Worm (Caenorhabditis elegans) whole organism, mixed stage, embryonic: ENCODE measurements around the gene R05G9.1.

ENCODE experiments used
- M03D4.4 ChIP-seq: sonication (generic microtip); optimal IDR thresholded peaks from 2 replicates; lab custom pipeline; 2017; ENCODE audit warnings: mild to moderate bottlenecking, missing genetic modification characterization, missing compliant biosample characterization
- blmp-1 ChIP-seq: fragments of 150-350 bp; optimal IDR thresholded peaks from 2 replicates; lab custom pipeline; 2014; ENCODE audit warnings: missing biosample characterization, missing genetic modification characterization
- ceh-39 ChIP-seq: fragments of 150-350 bp; optimal IDR thresholded peaks from 2 replicates; lab custom pipeline; 2014; ENCODE audit warnings: missing biosample characterization, missing genetic modification characterization
- ceh-43 ChIP-seq: fragments of 200-800 bp; sonication (Bioruptor generic); optimal IDR thresholded peaks from 2 replicates; lab custom pipeline; 2018; ENCODE audit warnings: mild to moderate bottlenecking, missing genetic modification characterization, moderate library complexity, missing compliant biosample characterization
- ceh-83 ChIP-seq: fragments of 200-800 bp; sonication (Bioruptor generic); optimal IDR thresholded peaks from 2 replicates; lab custom pipeline; 2018; ENCODE audit warnings: mild to moderate bottlenecking, missing genetic modification characterization, missing compliant biosample characterization
- ces-1 ChIP-seq: fragments of 150-350 bp; optimal IDR thresholded peaks from 2 replicates; lab custom pipeline; 2014; ENCODE audit warnings: missing biosample characterization, missing genetic modification reagents, missing genetic modification characterization
- cnd-1 ChIP-seq: fragments of 200-800 bp; sonication (Bioruptor generic); optimal IDR thresholded peaks from 2 replicates; lab custom pipeline; 2018; ENCODE audit warnings: mild to moderate bottlenecking, missing genetic modification characterization, missing compliant biosample characterization
- drap-1 ChIP-seq: fragments of 200-800 bp; sonication (Bioruptor generic); optimal IDR thresholded peaks from 3 replicates; lab custom pipeline; 2018; ENCODE audit warnings: mild to moderate bottlenecking, missing genetic modification characterization, missing compliant biosample characterization
- elt-1 ChIP-seq: sonication (generic microtip); optimal IDR thresholded peaks from 2 replicates; lab custom pipeline; 2017; ENCODE audit warnings: missing genetic modification characterization, mild to moderate bottlenecking, missing compliant biosample characterization, antibody characterized with exemption, moderate library complexity, borderline replicate concordance; ENCODE audit not compliant: insufficient read depth
- elt-3 ChIP-seq: fragments of 150-350 bp; optimal IDR thresholded peaks from 2 replicates; lab custom pipeline; 2014; ENCODE audit warnings: missing biosample characterization, missing genetic modification characterization
- flh-1 ChIP-seq: fragments of 200-800 bp; sonication (Bioruptor generic); optimal IDR thresholded peaks from 2 replicates; lab custom pipeline; 2018; ENCODE audit warnings: mild to moderate bottlenecking, missing genetic modification characterization, moderate library complexity, missing compliant biosample characterization
- ham-2 ChIP-seq: fragments of 200-800 bp; sonication (Bioruptor generic); optimal IDR thresholded peaks from 2 replicates; lab custom pipeline; 2018; ENCODE audit warnings: mild to moderate bottlenecking, missing genetic modification characterization, missing compliant biosample characterization
- hlh-1 ChIP-seq: fragments of 150-350 bp; optimal IDR thresholded peaks from 2 replicates; lab custom pipeline; 2014; ENCODE audit warnings: missing biosample characterization, missing genetic modification reagents, missing genetic modification characterization
- lin-13 ChIP-seq: fragments of 150-350 bp; optimal IDR thresholded peaks from 2 replicates; lab custom pipeline; 2014; ENCODE audit warnings: missing biosample characterization, missing genetic modification characterization
- lin-32 ChIP-seq: fragments of 200-800 bp; sonication (Bioruptor generic); optimal IDR thresholded peaks from 2 replicates; lab custom pipeline; 2018; ENCODE audit warnings: mild to moderate bottlenecking, missing genetic modification characterization, missing compliant biosample characterization
- lsy-2 ChIP-seq: fragments of 150-350 bp; optimal IDR thresholded peaks from 2 replicates; lab custom pipeline; 2014; ENCODE audit warnings: missing biosample characterization, missing genetic modification characterization
- mab-5 ChIP-seq: fragments of 150-350 bp; optimal IDR thresholded peaks from 2 replicates; lab custom pipeline; 2014; ENCODE audit warnings: missing biosample characterization, missing genetic modification characterization
- mep-1 ChIP-seq: fragments of 150-350 bp; optimal IDR thresholded peaks from 2 replicates; lab custom pipeline; 2017; ENCODE audit warnings: missing biosample characterization, missing genetic modification reagents, missing genetic modification characterization, inconsistent platforms
- mls-2 ChIP-seq: sonication (generic microtip); optimal IDR thresholded peaks from 2 replicates; lab custom pipeline; 2016; ENCODE audit warnings: mild to moderate bottlenecking, missing genetic modification characterization, moderate library complexity, missing compliant biosample characterization
- nhr-12 ChIP-seq: fragments of 150-350 bp; optimal IDR thresholded peaks from 2 replicates; lab custom pipeline; 2014; ENCODE audit warnings: missing biosample characterization, missing genetic modification characterization
- nhr-2 ChIP-seq: fragments of 150-350 bp; optimal IDR thresholded peaks from 2 replicates; lab custom pipeline; 2014; ENCODE audit warnings: missing biosample characterization, missing genetic modification characterization
- nhr-237 ChIP-seq: fragments of 150-350 bp; optimal IDR thresholded peaks from 2 replicates; lab custom pipeline; 2014; ENCODE audit warnings: missing biosample characterization, missing genetic modification characterization
- nhr-28 ChIP-seq: fragments of 150-350 bp; optimal IDR thresholded peaks from 2 replicates; lab custom pipeline; 2014; ENCODE audit warnings: missing biosample characterization, missing genetic modification characterization
- nhr-76 ChIP-seq: sonication (generic microtip); optimal IDR thresholded peaks from 2 replicates; lab custom pipeline; 2017; ENCODE audit warnings: missing biosample characterization, missing genetic modification characterization
- pha-4 ChIP-seq: fragments of 150-350 bp; optimal IDR thresholded peaks from 2 replicates; lab custom pipeline; 2018; ENCODE audit warnings: missing biosample characterization, missing genetic modification reagents, missing genetic modification characterization
- sem-2 ChIP-seq: fragments of 200-800 bp; sonication (Bioruptor generic); optimal IDR thresholded peaks from 2 replicates; lab custom pipeline; 2018; ENCODE audit warnings: mild to moderate bottlenecking, missing genetic modification characterization, missing compliant biosample characterization
- tbx-8 ChIP-seq: fragments of 200-800 bp; sonication (Bioruptor generic); optimal IDR thresholded peaks from 2 replicates; lab custom pipeline; 2018; ENCODE audit warnings: mild to moderate bottlenecking, missing genetic modification characterization, moderate library complexity, missing compliant biosample characterization
- unc-120 ChIP-seq: sonication (generic microtip); optimal IDR thresholded peaks from 2 replicates; lab custom pipeline; 2017; ENCODE audit warnings: missing genetic modification characterization, missing compliant biosample characterization; ENCODE audit not compliant: poor library complexity, severe bottlenecking
- unc-62 ChIP-seq: fragments of 150-350 bp; optimal IDR thresholded peaks from 2 replicates; lab custom pipeline; 2014; ENCODE audit warnings: missing biosample characterization, missing genetic modification reagents, missing genetic modification characterization
- zip-8 ChIP-seq: fragments of 150-350 bp; optimal IDR thresholded peaks from 2 replicates; lab custom pipeline; 2014; ENCODE audit warnings: missing biosample characterization, missing genetic modification characterization

Gene R05G9.1

DNA sequence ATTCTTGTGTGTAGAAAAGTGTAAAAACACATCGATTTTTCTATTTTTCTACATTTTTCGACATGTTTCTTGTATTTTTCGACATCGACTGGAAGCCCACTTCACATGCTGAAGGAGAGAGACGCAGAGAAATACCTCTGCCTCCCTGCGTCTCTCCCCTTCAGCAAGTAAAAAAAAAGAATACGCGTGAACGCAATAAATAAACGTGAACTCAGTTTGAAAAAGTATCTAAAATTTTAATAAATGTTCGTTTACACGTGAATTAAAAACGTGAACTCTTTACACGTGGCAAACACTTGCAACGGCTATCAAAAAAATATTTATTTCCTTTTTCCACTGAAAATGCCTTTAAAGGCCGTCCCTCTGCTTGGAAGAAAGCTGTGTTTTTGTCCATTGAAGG is at the start of gene R05G9.1:
Gene R05G9.1, plus strand, starts transcription at position 343 of the 400 bp plus-strand sequence.
- TF ChIP-seq M03D4.4 (tag; lab: Kevin White, UChicago) (no peak), blmp-1 (no peak), ces-1 (GFP tag; lab: Kevin White, UChicago) (no peak), nhr-76 (tag; lab: Kevin White, UChicago) (no peak), pha-4 (tag; lab: Kevin White, UChicago) (no peak), unc-120 (tag; lab: Kevin White, UChicago) (no peak), nhr-12 (tag; lab: Kevin White, UChicago) (no peak), nhr-2 (tag; lab: Kevin White, UChicago) (no peak), ham-2 (GFP tag; lab: Kevin White, UChicago) (no peak), mep-1 (tag; lab: Kevin White, UChicago) (no peak)

- TF ChIP-seq lsy-2 (tag; lab: Kevin White, UChicago) (peak; percentile 2), lin-13 (tag; lab: Kevin White, UChicago) (peak; percentile 59), mep-1 (tag; lab: Kevin White, UChicago) (peak; percentile 72), hlh-1 (tag; lab: Kevin White, UChicago) (peak; percentile 60), ceh-39 (tag; lab: Kevin White, UChicago) (peak; percentile 43), pha-4 (tag; lab: Kevin White, UChicago) (peak; percentile 40), unc-120 (tag; lab: Kevin White, UChicago) (peak; percentile 31), ces-1 (GFP tag; lab: Kevin White, UChicago) (peak; percentile 90), nhr-28 (no peak), elt-1 (tag; lab: Kevin White, UChicago) (no peak), sem-2 (GFP tag; lab: Kevin White, UChicago) (no peak), nhr-237 (tag; lab: Kevin White, UChicago) (peak; percentile 38), lin-32 (no peak), mls-2 (tag; lab: Kevin White, UChicago) (peak; percentile 19)
These were observed 49.6 kb upstream of the R05G9.1 start, which contains the start of gene atg-16.2 for ce11 chrII:6453341-6453806. atg-16.2 (minus strand) TSS chrII:6453391.

DNA sequence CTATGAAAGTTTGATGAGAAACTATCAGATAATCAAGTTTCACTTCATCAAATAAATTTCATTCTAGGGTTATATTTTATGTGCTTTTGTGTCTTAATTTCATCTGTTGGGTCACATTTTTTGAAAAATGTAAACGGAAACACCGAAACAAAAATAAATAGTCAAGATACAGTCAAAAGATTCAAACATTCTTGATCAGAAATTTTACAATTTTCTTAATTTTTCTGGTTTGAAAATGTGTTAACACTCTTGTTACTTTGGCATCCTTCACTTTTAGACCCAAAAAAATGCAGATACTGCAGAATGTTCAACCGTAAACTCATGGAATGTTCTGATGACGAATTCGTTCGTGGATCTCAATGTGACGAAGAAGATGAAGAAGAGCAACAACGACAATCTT is 48.3 kb upstream of the R05G9.1 start, which contains the start of gene aptf-1:
Gene aptf-1, plus strand, starts transcription at position 301 of the 400 bp plus-strand sequence.
- TF ChIP-seq unc-62 (GFP tag; lab: Kevin White, UChicago) = no peak
- TF ChIP-seq flh-1 = no peak
- no peak for TF ChIP-seq zip-8 (tag; lab: Kevin White, UChicago)
- TF ChIP-seq ceh-83 (GFP tag; lab: Kevin White, UChicago) = no peak
- no peak for TF ChIP-seq tbx-8
- TF ChIP-seq elt-3 (tag; lab: Kevin White, UChicago) = no peak
- no peak for TF ChIP-seq cnd-1 (tag; lab: Kevin White, UChicago)
- no peak for TF ChIP-seq mep-1 (tag; lab: Kevin White, UChicago)
- no peak for TF ChIP-seq nhr-28
- no peak for TF ChIP-seq pha-4 (tag; lab: Kevin White, UChicago)
- TF ChIP-seq mls-2 (tag; lab: Kevin White, UChicago) = no peak
- TF ChIP-seq ham-2 (GFP tag; lab: Kevin White, UChicago) = no peak

DNA sequence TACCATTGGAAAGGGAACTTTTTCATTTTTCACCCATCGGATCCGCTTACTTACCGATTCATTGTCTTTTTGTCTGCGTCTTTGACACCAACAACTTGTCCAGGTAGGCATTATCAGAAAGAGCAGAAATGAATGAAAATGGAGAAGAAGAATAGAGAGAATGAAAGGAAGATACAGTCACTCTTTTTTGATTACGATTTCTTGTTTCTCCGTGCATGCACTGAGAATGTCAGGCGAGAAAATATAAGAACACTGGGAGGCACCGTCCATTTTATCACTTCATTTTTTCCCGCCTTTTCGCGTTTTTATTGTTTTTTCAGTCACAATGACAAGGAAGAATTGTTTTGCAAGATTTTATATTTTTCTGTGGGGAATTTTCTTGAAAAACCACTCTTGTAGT is 33.6 kb upstream of the R05G9.1 start:
- TF ChIP-seq mep-1 (tag; lab: Kevin White, UChicago) = no peak
- TF ChIP-seq ceh-39 (tag; lab: Kevin White, UChicago) = no peak
- no peak for TF ChIP-seq tbx-8
- TF ChIP-seq ceh-43 = no peak
- no peak for TF ChIP-seq flh-1
- no peak for TF ChIP-seq drap-1
- no peak for TF ChIP-seq mls-2 (tag; lab: Kevin White, UChicago)
- no peak for TF ChIP-seq nhr-12 (tag; lab: Kevin White, UChicago)
- no peak for TF ChIP-seq elt-3 (tag; lab: Kevin White, UChicago)
- TF ChIP-seq hlh-1 (tag; lab: Kevin White, UChicago) = no peak
- TF ChIP-seq ces-1 (GFP tag; lab: Kevin White, UChicago) = no peak
- TF ChIP-seq lin-32 = no peak
- no peak for TF ChIP-seq elt-1 (tag; lab: Kevin White, UChicago)
- no peak for TF ChIP-seq lin-13 (tag; lab: Kevin White, UChicago)
- TF ChIP-seq mab-5 = no peak
- no peak for TF ChIP-seq nhr-76 (tag; lab: Kevin White, UChicago)

DNA sequence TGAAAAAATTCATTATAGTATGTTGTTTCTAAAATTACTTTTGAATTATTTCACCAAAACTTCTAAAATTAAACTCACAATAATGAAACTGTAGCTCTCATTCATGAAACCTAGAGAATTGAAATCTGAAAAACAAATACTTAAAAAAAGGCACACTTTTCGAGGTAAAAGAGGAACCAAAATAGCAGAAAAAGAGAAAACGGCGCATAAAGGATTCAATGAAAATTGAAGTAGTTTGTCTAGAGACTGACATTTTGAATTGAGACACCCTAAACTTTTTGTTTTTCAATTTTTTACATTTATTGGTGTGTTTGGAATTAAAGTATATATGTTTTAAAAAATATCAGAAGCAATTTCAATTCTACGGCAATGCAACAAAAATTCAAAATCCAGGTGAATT is 32.0 kb upstream of the R05G9.1 start, which contains the start of gene dgk-5:
Gene dgk-5, minus strand, starts transcription at position 101 of the 400 bp plus-strand sequence.
- TF ChIP-seq flh-1 = no peak
